Fruit fly (Drosophila melanogaster): ENCODE results near the gene Zmynd8.

Gene Zmynd8

dm6 chr3R:31669153-31669934 lies at the start of gene Zmynd8 (continued):
- TF ChIP-seq eyg (GFP tag; optimal IDR thresholded peaks at IDR 0.05) (no peak), CG13287 (GFP tag; IDR thresholded peaks at IDR 0.05; ENCODE audit: partially characterized antibody) (peak; percentile 81), CG11456 (GFP tag; IDR thresholded peaks at IDR 0.05) (no peak), HLH4C (GFP tag; IDR thresholded peaks at IDR 0.05; ENCODE audit: partially characterized antibody) (peak; percentile 85), Poxn (GFP tag; IDR thresholded peaks at IDR 0.05) (no peak), CG10147 (GFP tag; optimal IDR thresholded peaks at IDR 0.05) (no peak), H15 (GFP tag; IDR thresholded peaks at IDR 0.05) (no peak), slp2 (GFP tag; optimal IDR thresholded peaks at IDR 0.05) (no peak), CG3838 (GFP tag; optimal IDR thresholded peaks at IDR 0.05) (no peak), Dll (GFP tag; IDR thresholded peaks at IDR 0.05; ENCODE audit: partially characterized antibody) (peak; percentile 80), rib (GFP tag; IDR thresholded peaks at IDR 0.05) (no peak), amos (GFP tag; IDR thresholded peaks at IDR 0.05; ENCODE audit: partially characterized antibody) (peak; percentile 73), CG5953 (GFP tag; IDR thresholded peaks at IDR 0.05) (no peak), Gsc (GFP tag; IDR thresholded peaks at IDR 0.05) (no peak), phol (tag; optimal IDR thresholded peaks at IDR 0.05) (peak; percentile 46), MESR4 (GFP tag; optimal IDR thresholded peaks at IDR 0.05) (peak; percentile 83), CG7372 (GFP tag; IDR thresholded peaks at IDR 0.05) (no peak), Ptx1 (GFP tag; IDR thresholded peaks at IDR 0.05) (no peak), crp (GFP tag; optimal IDR thresholded peaks at IDR 0.05) (no peak), Atf-2 (GFP tag; optimal IDR thresholded peaks at IDR 0.05) (no peak), mld (GFP tag; IDR thresholded peaks at IDR 0.05; ENCODE audit: partially characterized antibody) (peak; percentile 71; the same call in 1 of the 3 replicates), toy (GFP tag; IDR thresholded peaks at IDR 0.05) (no peak), CG32772 (GFP tag; IDR thresholded peaks at IDR 0.05) (no peak), Bgb (GFP tag; IDR thresholded peaks at IDR 0.05; ENCODE audit: partially characterized antibody) (peak; percentile 82), CG11085 (GFP tag; IDR thresholded peaks at IDR 0.05) (no peak), zfh2 (GFP tag; optimal IDR thresholded peaks at IDR 0.05) (no peak), ewg (GFP tag; optimal IDR thresholded peaks at IDR 0.05) (no peak), HLH54F (GFP tag; optimal IDR thresholded peaks at IDR 0.05) (no peak), zen2 (GFP tag; IDR thresholded peaks at IDR 0.05; ENCODE audit: partially characterized antibody) (peak; percentile 57; the same call in 1 of the 3 replicates), CG2116 (GFP tag; optimal IDR thresholded peaks at IDR 0.05) (peak; percentile 92), CG13894 (tag; optimal IDR thresholded peaks at IDR 0.05) (no peak), Doc2 (GFP tag; IDR thresholded peaks at IDR 0.05) (no peak), grn (GFP tag; optimal IDR thresholded peaks at IDR 0.05) (no peak), esg (GFP tag; conservative IDR thresholded peaks at IDR 0.05) (no peak), sens-2 (GFP tag; IDR thresholded peaks at IDR 0.05) (no peak), pfk (GFP tag; optimal IDR thresholded peaks at IDR 0.05) (no peak), CG8478 (optimal IDR thresholded peaks at IDR 0.05) (no peak), unc-4 (GFP tag; IDR thresholded peaks at IDR 0.05; ENCODE audit: partially characterized antibody) (peak; percentile 76), Pdp1 (GFP tag; optimal IDR thresholded peaks at IDR 0.05) (no peak), Rfx (GFP tag; IDR thresholded peaks at IDR 0.05) (no peak), CG17802 (tag; optimal IDR thresholded peaks at IDR 0.05) (no peak), Abd-B (GFP tag; optimal IDR thresholded peaks at IDR 0.05) (no peak), CTCF (GFP tag; optimal IDR thresholded peaks at IDR 0.05) (peak; percentile 34), CG15479 (GFP tag; optimal IDR thresholded peaks at IDR 0.05) (no peak), CG17568 (GFP tag; optimal IDR thresholded peaks at IDR 0.05) (no peak), crol (GFP tag; IDR thresholded peaks at IDR 0.05) (peak; percentile 74), CG33557 (GFP tag; optimal IDR thresholded peaks at IDR 0.05) (no peak), bowl (GFP tag; IDR thresholded peaks at IDR 0.05) (no peak), btn (GFP tag; optimal IDR thresholded peaks at IDR 0.05) (no peak), jumu (GFP tag; optimal IDR thresholded peaks at IDR 0.05) (no peak)

All from whole organism, embryonic.